Fruit fly (Drosophila melanogaster) Kc167 (cell line): ENCODE results near the gene CG31922.

ENCODE experiments used
- Myc ChIP-seq: fragments of >200 bp; optimal IDR thresholded peaks from 2 replicates; lab custom pipeline; 2017; ENCODE audit warnings: missing external identifiers
- Sin3A ChIP-seq: fragments of >200 bp; optimal IDR thresholded peaks from 2 replicates; lab custom pipeline; 2018; ENCODE audit warnings: missing external identifiers
- h ChIP-seq: fragments of >200 bp; optimal IDR thresholded peaks from 3 replicates; lab custom pipeline; 2018; ENCODE audit warnings: missing external identifiers
- insv ChIP-seq: fragments of >200 bp; optimal IDR thresholded peaks from 3 replicates; lab custom pipeline; 2018; ENCODE audit warnings: missing external identifiers
- psq ChIP-seq: fragments of >200 bp; optimal IDR thresholded peaks from 2 replicates; lab custom pipeline; 2017; ENCODE audit warnings: missing external identifiers
- ttk ChIP-seq: sonication (Bioruptor generic); optimal IDR thresholded peaks from 2 replicates; lab custom pipeline; 2017; ENCODE audit warnings: missing external identifiers

Gene CG31922

dm6 chr2L:1199912-1200721, 30.1 kb downstream of the CG31922 start, which contains the start of the genes CG43349 and CG5011:
Gene CG43349 (plus strand): TSS chr2L:1200205.
Gene CG5011 (plus strand): TSS chr2L:1200671.
- TF ChIP-seq Myc (lab: Kevin White, UChicago) (no peak), ttk (lab: Kevin White, UChicago) (no peak), insv (lab: Kevin White, UChicago) (no peak), Sin3A (no peak), psq (lab: Kevin White, UChicago) (no peak)

- no peak for TF ChIP-seq psq (lab: Kevin White, UChicago)
- no peak for TF ChIP-seq Myc (lab: Kevin White, UChicago)
- TF ChIP-seq Sin3A, result no peak
- no peak for TF ChIP-seq h (lab: Kevin White, UChicago)
- TF ChIP-seq insv (lab: Kevin White, UChicago), result no peak
- TF ChIP-seq ttk (lab: Kevin White, UChicago), result no peak
These were observed 31.4 kb downstream of the CG31922 start for dm6 chr2L:1201396-1201837.

dm6 chr2L:1202445-1202844, 32.5 kb downstream of the CG31922 start:
- TF ChIP-seq h (lab: Kevin White, UChicago) (no peak), Sin3A (no peak), ttk (lab: Kevin White, UChicago) (no peak), psq (lab: Kevin White, UChicago) (no peak), Myc (lab: Kevin White, UChicago) (no peak), insv (lab: Kevin White, UChicago) (no peak)

- TF ChIP-seq Sin3A, result no peak
- no peak for TF ChIP-seq Myc (lab: Kevin White, UChicago)
- no peak for TF ChIP-seq insv (lab: Kevin White, UChicago)
- TF ChIP-seq h (lab: Kevin White, UChicago), result no peak
- TF ChIP-seq psq (lab: Kevin White, UChicago), result no peak
- TF ChIP-seq ttk (lab: Kevin White, UChicago), result no peak
These were observed 33.9 kb downstream of the CG31922 start, which contains the start of gene CG14342 for dm6 chr2L:1203915-1204314. Gene CG14342 (plus strand): TSS chr2L:1204215.

dm6 chr2L:1207432-1207831, 37.5 kb downstream of the CG31922 start:
- no peak for TF ChIP-seq psq (lab: Kevin White, UChicago)
- no peak for TF ChIP-seq Sin3A
- no peak for TF ChIP-seq Myc (lab: Kevin White, UChicago)
- TF ChIP-seq ttk (lab: Kevin White, UChicago), result no peak
- TF ChIP-seq insv (lab: Kevin White, UChicago), result no peak
- no peak for TF ChIP-seq h (lab: Kevin White, UChicago)

dm6 chr2L:1211528-1211927, 41.5 kb downstream of the CG31922 start:
- TF ChIP-seq insv (lab: Kevin White, UChicago) (no peak), h (lab: Kevin White, UChicago) (no peak), ttk (lab: Kevin White, UChicago) (no peak), psq (lab: Kevin White, UChicago) (no peak), Myc (lab: Kevin White, UChicago) (no peak), Sin3A (no peak)

- TF ChIP-seq insv (lab: Kevin White, UChicago) (no peak), Sin3A (no peak)
These were observed 43.6 kb downstream of the CG31922 start for dm6 chr2L:1213587-1213986.

- TF ChIP-seq psq (lab: Kevin White, UChicago) (no peak), Sin3A (no peak), h (lab: Kevin White, UChicago) (no peak), insv (lab: Kevin White, UChicago) (no peak), ttk (lab: Kevin White, UChicago) (no peak), Myc (lab: Kevin White, UChicago) (no peak)
These were observed 44.5 kb downstream of the CG31922 start for dm6 chr2L:1214465-1214864.

dm6 chr2L:1217033-1217612, 47.1 kb downstream of the CG31922 start:
- TF ChIP-seq h (lab: Kevin White, UChicago) (no peak), psq (lab: Kevin White, UChicago) (no peak), Sin3A (no peak), insv (lab: Kevin White, UChicago) (no peak), Myc (lab: Kevin White, UChicago) (no peak), ttk (lab: Kevin White, UChicago) (no peak)

- TF ChIP-seq ttk (lab: Kevin White, UChicago), result no peak
- no peak for TF ChIP-seq psq (lab: Kevin White, UChicago)
- TF ChIP-seq h (lab: Kevin White, UChicago), result no peak
These were observed 48.0 kb downstream of the CG31922 start for dm6 chr2L:1217892-1218473.

- TF ChIP-seq ttk (lab: Kevin White, UChicago) (no peak), h (lab: Kevin White, UChicago) (no peak), psq (lab: Kevin White, UChicago) (no peak), insv (lab: Kevin White, UChicago) (no peak), Sin3A (no peak), Myc (lab: Kevin White, UChicago) (no peak)
These were observed 48.5 kb downstream of the CG31922 start for dm6 chr2L:1218475-1218874.
